Fruit fly (Drosophila melanogaster) whole organism, pupa: ENCODE results near the gene NimC3.

Experiments
- CG10348 ChIP-seq: fragments of 200-800 bp; sonication (Bioruptor generic); IDR thresholded peaks from 2 replicates; pipeline ENCODE4 v1.3.6; 2022; ENCODE audit warnings: missing biosample characterization, missing genetic modification characterization
- CG12605 ChIP-seq: fragments of 200-800 bp; sonication (Bioruptor generic); IDR thresholded peaks from 2 replicates; pipeline ENCODE4 v1.3.6; 2022; ENCODE audit warnings: missing biosample characterization, missing genetic modification characterization
- CG13204 ChIP-seq: fragments of 200-800 bp; sonication (Bioruptor generic); optimal IDR thresholded peaks from 2 replicates; lab custom pipeline; 2018; ENCODE audit warnings: missing biosample characterization, mild to moderate bottlenecking, missing genetic modification characterization, moderate library complexity
- CG14655 ChIP-seq: fragments of 200-800 bp; sonication (Bioruptor generic); optimal IDR thresholded peaks from 3 replicates; lab custom pipeline; 2017; ENCODE audit warnings: mild to moderate bottlenecking, missing biosample characterization, missing genetic modification reagents, missing genetic modification characterization
- CG15710 ChIP-seq: fragments of 200-800 bp; sonication (Bioruptor generic); optimal IDR thresholded peaks from 2 replicates; lab custom pipeline; 2018; ENCODE audit warnings: missing biosample characterization, mild to moderate bottlenecking, missing genetic modification characterization, moderate library complexity
- CG17806 ChIP-seq: fragments of 200-800 bp; sonication (Bioruptor generic); optimal IDR thresholded peaks from 2 replicates; lab custom pipeline; 2018; ENCODE audit warnings: missing biosample characterization, mild to moderate bottlenecking, missing genetic modification characterization, moderate library complexity
- CG32121 ChIP-seq: fragments of 200-800 bp; sonication (Bioruptor generic); IDR thresholded peaks from 2 replicates; pipeline ENCODE4 v1.3.6; 2022; ENCODE audit warnings: missing biosample characterization, missing genetic modification characterization
- CG34367 ChIP-seq: fragments of 200-800 bp; sonication (Bioruptor generic); optimal IDR thresholded peaks from 2 replicates; lab custom pipeline; 2018; ENCODE audit warnings: missing biosample characterization, mild to moderate bottlenecking, missing genetic modification characterization
- CG4496 ChIP-seq: fragments of 200-800 bp; sonication (Bioruptor generic); IDR thresholded peaks from 3 replicates; pipeline ENCODE4 v1.3.6; 2022; ENCODE audit warnings: missing biosample characterization, missing genetic modification characterization
- CG8159 ChIP-seq: fragments of 200-800 bp; sonication (Bioruptor generic); optimal IDR thresholded peaks from 3 replicates; lab custom pipeline; 2018; ENCODE audit warnings: missing biosample characterization, mild to moderate bottlenecking, missing genetic modification characterization, moderate library complexity
- CG8301 ChIP-seq: fragments of 200-800 bp; sonication (Bioruptor generic); optimal IDR thresholded peaks from 2 replicates; lab custom pipeline; 2018; ENCODE audit warnings: missing biosample characterization, mild to moderate bottlenecking, missing genetic modification characterization
- CG9948 ChIP-seq: fragments of 200-800 bp; sonication (Bioruptor generic); optimal IDR thresholded peaks from 2 replicates; lab custom pipeline; 2018; ENCODE audit warnings: missing biosample characterization, mild to moderate bottlenecking, missing genetic modification characterization, moderate library complexity
- D1 ChIP-seq: fragments of 200-800 bp; sonication (Bioruptor generic); optimal IDR thresholded peaks from 2 replicates; lab custom pipeline; 2018; ENCODE audit warnings: missing biosample characterization, mild to moderate bottlenecking, missing genetic modification characterization, moderate library complexity
- EcR ChIP-seq: fragments of 200-800 bp; sonication (Bioruptor generic); optimal IDR thresholded peaks from 3 replicates; lab custom pipeline; 2019; ENCODE audit warnings: missing biosample characterization, missing genetic modification characterization, mild to moderate bottlenecking, moderate library complexity, missing genetic modification reagents
- Ets98B ChIP-seq: fragments of 200-800 bp; sonication (Bioruptor generic); IDR thresholded peaks from 2 replicates; pipeline ENCODE4 v1.3.6; 2022; ENCODE audit warnings: missing biosample characterization, missing genetic modification characterization
- Pif1A ChIP-seq: fragments of 200-800 bp; sonication (Bioruptor generic); optimal IDR thresholded peaks from 3 replicates; lab custom pipeline; 2016; ENCODE audit warnings: missing biosample characterization, missing genetic modification characterization
- Pif1B ChIP-seq: fragments of 200-800 bp; sonication (Bioruptor generic); optimal IDR thresholded peaks from 3 replicates; lab custom pipeline; 2016; ENCODE audit warnings: missing biosample characterization, missing genetic modification characterization
- Snoo ChIP-seq: fragments of 200-800 bp; sonication (Bioruptor generic); optimal IDR thresholded peaks from 3 replicates; lab custom pipeline; 2017; ENCODE audit warnings: missing biosample characterization, mild to moderate bottlenecking, missing genetic modification characterization, inconsistent platforms
- fd96Ca ChIP-seq: fragments of 200-800 bp; sonication (Bioruptor generic); IDR thresholded peaks from 3 replicates; pipeline ENCODE4 v1.3.6; 2022; ENCODE audit warnings: missing biosample characterization, missing genetic modification characterization
- gl ChIP-seq: fragments of 200-800 bp; sonication (Bioruptor generic); optimal IDR thresholded peaks from 2 replicates; lab custom pipeline; 2018; ENCODE audit warnings: missing biosample characterization, mild to moderate bottlenecking, missing genetic modification characterization
- rn ChIP-seq: fragments of 200-800 bp; sonication (Bioruptor generic); IDR thresholded peaks from 2 replicates; pipeline ENCODE4 v1.3.6; 2022; ENCODE audit warnings: missing biosample characterization, missing genetic modification characterization

Gene NimC3

DNA sequence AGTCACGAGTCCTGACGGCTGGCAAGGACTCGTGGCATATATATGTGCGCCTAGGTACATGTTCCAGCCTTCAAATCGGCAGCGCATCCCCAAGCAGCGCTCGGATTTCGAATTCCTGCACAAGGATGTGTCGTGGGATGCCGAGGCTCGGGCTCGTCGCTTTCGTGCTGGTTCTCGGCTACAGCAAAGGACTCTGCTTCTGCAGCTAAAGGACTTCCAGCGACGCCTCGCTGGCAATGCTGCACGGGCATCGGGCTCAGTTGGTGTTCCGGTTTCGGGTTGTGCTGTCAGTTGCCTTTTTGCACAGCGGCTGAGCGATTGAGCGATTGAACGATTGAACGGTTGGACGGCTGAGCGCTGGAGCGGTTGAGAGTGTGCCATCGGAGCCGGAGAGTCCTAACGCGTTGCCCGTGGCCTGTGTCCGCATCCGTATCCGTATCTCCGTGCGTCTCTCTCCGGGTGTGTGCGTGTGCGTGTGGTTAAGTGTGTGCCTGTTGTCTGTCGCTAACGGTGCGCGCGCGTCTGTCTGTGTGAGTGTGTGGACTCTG lies 20.0 kb upstream of the NimC3 start, which contains the start of gene nAChRalpha5:
TSS of gene nAChRalpha5 (plus strand) at position 235 of the 548 bp plus-strand sequence.
- TF ChIP-seq fd96Ca (GFP tag; lab: Robert Waterston, UW) (no peak), CG17806 (tag; lab: Kevin White, UChicago) (no peak), rn (GFP tag; lab: Robert Waterston, UW) (no peak), D1 (tag; lab: Kevin White, UChicago) (no peak), EcR (GFP tag; lab: Kevin White, UChicago) (no peak), gl (tag; lab: Kevin White, UChicago) (no peak), CG13204 (GFP tag; lab: Kevin White, UChicago) (no peak), CG34367 (tag; lab: Kevin White, UChicago) (no peak), CG8159 (tag; lab: Kevin White, UChicago) (no peak), CG8301 (tag; lab: Kevin White, UChicago) (no peak), Ets98B (GFP tag; lab: Robert Waterston, UW) (no peak), CG9948 (tag; lab: Kevin White, UChicago) (no peak), Snoo (tag; lab: Kevin White, UChicago) (no peak), CG4496 (no peak), Pif1B (GFP tag; lab: Kevin White, UChicago) (no peak), Pif1A (GFP tag; lab: Kevin White, UChicago) (no peak)

DNA sequence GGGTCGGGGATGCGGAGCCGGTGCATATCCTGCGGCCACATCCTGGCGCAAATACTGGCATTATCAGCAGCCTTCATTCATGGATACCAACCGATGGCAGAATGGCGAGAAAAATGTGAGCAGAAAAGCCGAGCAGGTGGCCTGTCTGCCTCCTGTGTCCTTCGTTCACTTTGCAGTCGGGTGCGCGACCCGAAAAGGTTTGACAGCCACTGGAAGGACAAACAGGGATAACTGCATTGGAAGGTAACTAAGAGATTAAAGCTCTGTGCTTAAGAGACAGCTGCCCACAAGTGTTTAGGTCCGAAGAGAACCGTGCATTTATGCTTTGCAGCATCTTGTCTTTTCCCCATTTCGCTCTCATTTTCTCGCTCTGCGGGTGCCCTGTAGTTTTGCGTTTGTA lies 18.7 kb upstream of the NimC3 start:
- TF ChIP-seq CG13204 (GFP tag; lab: Kevin White, UChicago) (no peak), CG8301 (tag; lab: Kevin White, UChicago) (no peak), Pif1B (GFP tag; lab: Kevin White, UChicago) (no peak), CG15710 (no peak), CG34367 (tag; lab: Kevin White, UChicago) (no peak)

DNA sequence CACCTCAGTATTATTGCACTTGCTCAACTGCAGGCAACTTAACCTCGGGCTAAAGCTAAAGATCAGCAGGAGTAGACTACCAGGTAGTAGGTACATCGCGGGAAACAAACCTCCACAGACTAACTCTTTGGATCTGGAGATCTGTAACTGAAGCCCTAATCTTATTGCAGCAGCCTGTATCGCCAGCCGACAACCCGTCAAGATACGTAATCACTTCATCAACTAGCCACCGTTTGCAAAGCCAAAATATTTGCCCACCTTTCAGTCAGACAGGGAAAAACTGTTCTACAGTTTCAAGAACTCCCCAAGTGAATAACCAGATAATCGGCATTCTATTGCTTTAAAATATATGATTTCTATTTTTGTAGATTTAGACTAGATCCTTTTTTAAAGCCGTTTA lies 11.4 kb upstream of the NimC3 start, which contains the start of gene CG18095:
TSS of gene CG18095 (minus strand) at position 101 of the 400 bp plus-strand sequence.
- no peak for TF ChIP-seq CG13204 (GFP tag; lab: Kevin White, UChicago)
- TF ChIP-seq CG10348: no peak
- TF ChIP-seq Snoo (tag; lab: Kevin White, UChicago): no peak
- TF ChIP-seq Pif1A (GFP tag; lab: Kevin White, UChicago): no peak
- TF ChIP-seq CG14655 (GFP tag; lab: Kevin White, UChicago): no peak
- no peak for TF ChIP-seq CG8301 (tag; lab: Kevin White, UChicago)
- TF ChIP-seq Ets98B (GFP tag; lab: Robert Waterston, UW): no peak
- TF ChIP-seq CG9948 (tag; lab: Kevin White, UChicago): no peak
- TF ChIP-seq EcR (GFP tag; lab: Kevin White, UChicago): no peak
- TF ChIP-seq CG32121 (GFP tag; lab: Robert Waterston, UW): no peak
- TF ChIP-seq gl (tag; lab: Kevin White, UChicago): no peak
- TF ChIP-seq Pif1B (GFP tag; lab: Kevin White, UChicago): no peak
- no peak for TF ChIP-seq fd96Ca (GFP tag; lab: Robert Waterston, UW)
- TF ChIP-seq CG12605 (GFP tag; lab: Robert Waterston, UW): no peak
- TF ChIP-seq rn (GFP tag; lab: Robert Waterston, UW): no peak

DNA sequence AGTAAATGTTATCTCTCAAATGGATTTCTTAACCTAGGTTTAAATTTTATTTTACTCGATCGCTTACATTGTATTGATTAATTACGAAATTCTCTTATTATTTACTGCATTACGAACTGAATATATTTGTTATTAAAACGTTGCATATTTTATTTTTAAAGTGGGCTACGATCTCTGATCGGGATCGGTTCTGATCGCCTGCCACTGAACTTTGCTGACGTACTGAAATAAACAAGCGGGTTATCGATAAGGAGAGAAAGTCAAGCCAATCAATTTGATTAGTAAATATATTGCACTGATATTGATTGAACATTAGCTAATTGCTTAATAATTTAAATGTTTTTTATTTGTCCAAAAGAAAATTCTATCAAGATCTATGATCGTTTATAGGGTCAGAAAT lies 9.2 kb upstream of the NimC3 start:
- no peak for TF ChIP-seq CG8159 (tag; lab: Kevin White, UChicago)
- TF ChIP-seq CG9948 (tag; lab: Kevin White, UChicago): no peak
- TF ChIP-seq Ets98B (GFP tag; lab: Robert Waterston, UW): no peak
- TF ChIP-seq CG15710: no peak
- TF ChIP-seq CG32121 (GFP tag; lab: Robert Waterston, UW): no peak
- TF ChIP-seq D1 (tag; lab: Kevin White, UChicago): no peak
- TF ChIP-seq rn (GFP tag; lab: Robert Waterston, UW): no peak
- TF ChIP-seq CG34367 (tag; lab: Kevin White, UChicago): no peak
- no peak for TF ChIP-seq fd96Ca (GFP tag; lab: Robert Waterston, UW)
- TF ChIP-seq CG14655 (GFP tag; lab: Kevin White, UChicago): no peak
- no peak for TF ChIP-seq CG4496
- no peak for TF ChIP-seq gl (tag; lab: Kevin White, UChicago)
- no peak for TF ChIP-seq CG12605 (GFP tag; lab: Robert Waterston, UW)
- no peak for TF ChIP-seq Pif1B (GFP tag; lab: Kevin White, UChicago)
- no peak for TF ChIP-seq Pif1A (GFP tag; lab: Kevin White, UChicago)

DNA sequence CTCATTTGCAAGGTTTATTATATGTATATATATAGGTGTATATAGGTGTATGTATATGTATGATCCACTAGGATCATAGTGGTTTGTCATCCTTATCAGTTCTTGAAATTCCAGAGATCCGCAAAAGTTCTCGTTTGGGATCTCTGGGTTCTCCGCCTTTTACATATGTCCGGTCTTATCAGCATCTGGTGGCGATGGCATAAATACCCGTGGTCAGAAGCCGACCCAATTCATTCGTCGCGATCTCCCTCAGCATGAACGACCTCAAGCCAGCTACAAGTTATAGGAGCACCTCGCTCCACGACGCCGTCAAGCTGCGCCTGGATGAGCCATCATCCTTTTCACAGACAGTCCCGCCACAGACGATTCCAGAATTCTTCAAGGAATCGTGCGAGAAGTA lies 6.8 kb upstream of the NimC3 start, which contains the start of gene hll:
TSS of gene hll (plus strand) at position 224 of the 400 bp plus-strand sequence.
- TF ChIP-seq CG9948 (tag; lab: Kevin White, UChicago) (no peak), CG14655 (GFP tag; lab: Kevin White, UChicago) (no peak), fd96Ca (GFP tag; lab: Robert Waterston, UW) (no peak), CG8159 (tag; lab: Kevin White, UChicago) (no peak), Pif1B (GFP tag; lab: Kevin White, UChicago) (no peak), EcR (GFP tag; lab: Kevin White, UChicago) (no peak), Snoo (tag; lab: Kevin White, UChicago) (no peak), CG4496 (no peak), gl (tag; lab: Kevin White, UChicago) (no peak), Ets98B (GFP tag; lab: Robert Waterston, UW) (no peak), CG15710 (no peak), CG10348 (no peak), Pif1A (GFP tag; lab: Kevin White, UChicago) (no peak), CG17806 (tag; lab: Kevin White, UChicago) (no peak)
